Fruit fly (Drosophila melanogaster) whole organism, pupa: ENCODE measurements around the gene meigo.

Experiments
- D1 ChIP-seq: fragments of 200-800 bp; sonication (Bioruptor generic); optimal IDR thresholded peaks from 2 replicates; lab custom pipeline; 2018; ENCODE audit warnings: missing biosample characterization, mild to moderate bottlenecking, missing genetic modification characterization, moderate library complexity
- Pif1B ChIP-seq: fragments of 200-800 bp; sonication (Bioruptor generic); optimal IDR thresholded peaks from 3 replicates; lab custom pipeline; 2016; ENCODE audit warnings: missing biosample characterization, missing genetic modification characterization
- gl ChIP-seq: fragments of 200-800 bp; sonication (Bioruptor generic); optimal IDR thresholded peaks from 2 replicates; lab custom pipeline; 2018; ENCODE audit warnings: missing biosample characterization, mild to moderate bottlenecking, missing genetic modification characterization
- rn ChIP-seq: fragments of 200-800 bp; sonication (Bioruptor generic); IDR thresholded peaks from 2 replicates; pipeline ENCODE4 v1.3.6; 2022; ENCODE audit warnings: missing biosample characterization, missing genetic modification characterization

DNA sequence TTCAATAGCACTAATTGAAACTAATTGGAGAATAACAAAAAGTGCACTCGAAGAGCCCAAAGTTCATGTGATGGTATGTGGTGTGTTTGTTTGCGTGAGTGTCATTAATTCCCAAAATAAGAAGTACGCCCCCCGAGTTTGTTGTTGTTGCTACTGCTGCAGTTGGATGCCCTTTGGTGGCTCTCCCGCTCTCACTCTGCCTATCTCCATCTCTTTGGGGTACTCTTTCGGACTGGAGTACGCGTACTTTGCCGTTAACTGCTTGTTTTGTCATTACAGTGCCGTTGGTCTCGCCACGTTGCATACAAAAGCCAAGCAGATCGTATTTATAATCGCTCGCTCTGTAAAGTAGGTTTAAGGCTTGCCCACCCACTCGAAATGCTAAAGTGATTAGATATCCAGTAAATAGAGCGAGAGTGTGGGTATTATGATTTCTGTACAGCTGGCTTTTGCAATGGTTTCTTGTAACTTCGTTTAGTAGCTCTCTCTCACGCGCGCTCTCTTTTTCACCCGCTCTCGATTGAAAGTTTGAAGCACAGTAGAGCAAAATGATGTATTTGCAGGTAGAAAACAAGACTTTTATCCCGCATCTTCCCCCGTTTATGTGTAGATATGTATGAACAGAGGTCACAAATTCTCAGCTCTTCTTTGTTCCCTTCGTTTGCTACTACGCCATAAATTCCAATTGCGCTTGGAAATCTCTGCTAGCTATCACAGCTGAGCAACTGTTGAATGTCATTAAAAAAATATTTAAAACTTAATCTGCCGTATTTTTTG is 25.9 kb upstream of the meigo start:
- TF ChIP-seq gl (tag; lab: Kevin White, UChicago) (no peak), rn (GFP tag; lab: Robert Waterston, UW) (no peak), D1 (tag; lab: Kevin White, UChicago) (no peak), Pif1B (GFP tag; lab: Kevin White, UChicago) (no peak)
